Worm (Caenorhabditis elegans) whole organism, L4 larva: Measurements from ENCODE around the gene his-39.
A peak's percentile ranks its signal among the peaks of the same experiment; 100 is the strongest.

Experiments
- D1046.2 ChIP-seq: fragments of 200-800 bp; sonication (Bioruptor generic); IDR thresholded peaks from 2 replicates; pipeline ENCODE4 v1.3.6; 2022; ENCODE audit warnings: missing genetic modification characterization, missing compliant biosample characterization
- F10B5.3 ChIP-seq: sonication (generic microtip); optimal IDR thresholded peaks from 2 replicates; lab custom pipeline; 2016; ENCODE audit warnings: mild to moderate bottlenecking, missing genetic modification characterization, missing compliant biosample characterization
- F44E2.7 ChIP-seq: fragments of 200-800 bp; sonication (Bioruptor generic); IDR thresholded peaks from 2 replicates; pipeline ENCODE4 v2.1.2; 2022; ENCODE audit warnings: missing genetic modification characterization, missing compliant biosample characterization
- T20F7.1 ChIP-seq: fragments of 200-800 bp; sonication (Bioruptor generic); optimal IDR thresholded peaks from 2 replicates; lab custom pipeline; 2018; ENCODE audit warnings: mild to moderate bottlenecking, missing genetic modification characterization, missing compliant biosample characterization
- Y48G9A.11 ChIP-seq: fragments of 200-800 bp; sonication (Bioruptor generic); IDR thresholded peaks from 2 replicates; pipeline ENCODE4 v1.3.6; 2022; ENCODE audit warnings: missing genetic modification reagents, missing genetic modification characterization, missing compliant biosample characterization
- Y5F2A.4 ChIP-seq: fragments of 200-800 bp; sonication (Bioruptor generic); optimal IDR thresholded peaks from 2 replicates; lab custom pipeline; 2018; ENCODE audit warnings: mild to moderate bottlenecking, missing genetic modification characterization, missing compliant biosample characterization
- Y75B8A.6 ChIP-seq: fragments of 200-800 bp; sonication (Bioruptor generic); IDR thresholded peaks from 2 replicates; pipeline ENCODE4 v1.3.6; 2022; ENCODE audit warnings: missing genetic modification reagents, missing genetic modification characterization, missing compliant biosample characterization
- ama-1 ChIP-seq: fragments of 150-350 bp; optimal IDR thresholded peaks from 2 replicates; lab custom pipeline; 2014; ENCODE audit warnings: inconsistent platforms, mixed read lengths
- arid-1 ChIP-seq: fragments of 200-800 bp; sonication (Bioruptor generic); conservative IDR thresholded peaks from 2 replicates; pipeline ENCODE4 v1.3.6; 2022; ENCODE audit warnings: missing genetic modification reagents, missing genetic modification characterization, missing compliant biosample characterization
- ceh-20 ChIP-seq: fragments of 200-800 bp; sonication (Bioruptor generic); IDR thresholded peaks from 2 replicates; pipeline ENCODE4 v1.3.6; 2022; ENCODE audit warnings: missing genetic modification reagents, missing genetic modification characterization, missing compliant biosample characterization
- ctbp-1 ChIP-seq: fragments of 200-800 bp; sonication (Bioruptor generic); IDR thresholded peaks from 2 replicates; pipeline ENCODE4 v1.3.6; 2022; ENCODE audit warnings: missing genetic modification reagents, missing genetic modification characterization, missing compliant biosample characterization
- daf-12 ChIP-seq: fragments of 150-350 bp; optimal IDR thresholded peaks from 2 replicates; lab custom pipeline; 2014; ENCODE audit warnings: missing biosample characterization, missing genetic modification reagents, missing genetic modification characterization
- daf-19 ChIP-seq: fragments of 200-800 bp; sonication (Bioruptor generic); conservative IDR thresholded peaks from 2 replicates; pipeline ENCODE4 v1.3.6; 2022; ENCODE audit warnings: missing genetic modification characterization, missing compliant biosample characterization
- dmd-6 ChIP-seq: fragments of 200-800 bp; sonication (Bioruptor generic); IDR thresholded peaks from 2 replicates; pipeline ENCODE4 v1.3.6; 2022; ENCODE audit warnings: missing genetic modification reagents, missing genetic modification characterization, missing compliant biosample characterization
- duxl-1 ChIP-seq: sonication (generic microtip); optimal IDR thresholded peaks from 2 replicates; lab custom pipeline; 2016; ENCODE audit warnings: mild to moderate bottlenecking, missing genetic modification characterization, moderate library complexity, missing compliant biosample characterization; ENCODE audit not compliant: poor library complexity
- egl-43 ChIP-seq: fragments of 200-800 bp; sonication (Bioruptor generic); IDR thresholded peaks from 2 replicates; pipeline ENCODE4 v1.3.6; 2022; ENCODE audit warnings: missing genetic modification reagents, missing genetic modification characterization, missing compliant biosample characterization
- fkh-10 ChIP-seq: fragments of 150-350 bp; optimal IDR thresholded peaks from 2 replicates; lab custom pipeline; 2014; ENCODE audit warnings: missing biosample characterization, missing genetic modification reagents, missing genetic modification characterization
- hlh-11 ChIP-seq: fragments of 200-800 bp; sonication (Bioruptor generic); optimal IDR thresholded peaks from 2 replicates; lab custom pipeline; 2018; ENCODE audit warnings: mild to moderate bottlenecking, missing genetic modification characterization, missing compliant biosample characterization
- hlh-30 ChIP-seq: sonication (generic microtip); optimal IDR thresholded peaks from 2 replicates; lab custom pipeline; 2017; ENCODE audit warnings: antibody characterized with exemption, mild to moderate bottlenecking, missing genetic modification characterization, missing compliant biosample characterization; ENCODE audit not compliant: insufficient read depth
- jun-1 ChIP-seq: fragments of 150-350 bp; optimal IDR thresholded peaks from 2 replicates; lab custom pipeline; 2014; ENCODE audit warnings: missing biosample characterization, missing genetic modification reagents, missing genetic modification characterization
- lin-13 ChIP-seq: fragments of 150-350 bp; optimal IDR thresholded peaks from 2 replicates; lab custom pipeline; 2014; ENCODE audit warnings: missing biosample characterization, missing genetic modification reagents, missing genetic modification characterization
- lin-15B ChIP-seq: fragments of 150-350 bp; sonication (generic microtip); optimal IDR thresholded peaks from 3 replicates; lab custom pipeline; 2014; ENCODE audit warnings: missing biosample characterization, missing genetic modification characterization
- lin-29 ChIP-seq: fragments of 200-800 bp; sonication (Bioruptor generic); IDR thresholded peaks from 2 replicates; pipeline ENCODE4 v1.3.6; 2022; ENCODE audit warnings: missing genetic modification reagents, missing genetic modification characterization, missing compliant biosample characterization
- lin-39 ChIP-seq: fragments of 150-350 bp; optimal IDR thresholded peaks from 2 replicates; lab custom pipeline; 2014; ENCODE audit warnings: missing biosample characterization, missing genetic modification reagents, missing genetic modification characterization
- madf-9 ChIP-seq: fragments of 200-800 bp; sonication (Bioruptor generic); conservative IDR thresholded peaks from 2 replicates; pipeline ENCODE4 v1.3.6; 2022; ENCODE audit warnings: missing genetic modification reagents, missing genetic modification characterization, missing compliant biosample characterization
- mdl-1 ChIP-seq, 2 experiments: fragments of 150-350 bp in 1 of 2; sonication (generic microtip) in 1 of 2; optimal IDR thresholded peaks; 2 replicates each; lab custom pipeline; 2014 to 2017; ENCODE audit warnings: missing biosample characterization in 2 of 2, missing genetic modification characterization in 2 of 2
- mep-1 ChIP-seq: fragments of 150-350 bp; sonication (generic microtip); optimal IDR thresholded peaks from 3 replicates; lab custom pipeline; 2014; ENCODE audit warnings: missing biosample characterization, missing genetic modification characterization
- mes-2 ChIP-seq: sonication (generic microtip); optimal IDR thresholded peaks from 2 replicates; lab custom pipeline; 2016; ENCODE audit warnings: missing genotype, mild to moderate bottlenecking, missing genetic modification characterization, missing compliant biosample characterization; ENCODE audit not compliant: poor library complexity, severe bottlenecking
- mxl-2 ChIP-seq: fragments of 200-800 bp; sonication (Bioruptor generic); conservative IDR thresholded peaks from 2 replicates; pipeline ENCODE4 v1.3.6; 2022; ENCODE audit warnings: missing genetic modification reagents, missing genetic modification characterization, missing compliant biosample characterization
- mxl-3 ChIP-seq: fragments of 200-800 bp; sonication (Bioruptor generic); optimal IDR thresholded peaks from 2 replicates; lab custom pipeline; 2018; ENCODE audit warnings: mild to moderate bottlenecking, missing genetic modification characterization, missing compliant biosample characterization
- nhr-111 ChIP-seq: fragments of 200-800 bp; sonication (Bioruptor generic); optimal IDR thresholded peaks from 2 replicates; lab custom pipeline; 2018; ENCODE audit warnings: mild to moderate bottlenecking, missing genetic modification characterization, missing compliant biosample characterization
- nhr-41 ChIP-seq: fragments of 200-800 bp; sonication (Bioruptor generic); IDR thresholded peaks from 2 replicates; pipeline ENCODE4 v1.3.6; 2022; ENCODE audit warnings: missing genetic modification reagents, missing genetic modification characterization, missing compliant biosample characterization
- nhr-42 ChIP-seq: fragments of 200-800 bp; sonication (Bioruptor generic); IDR thresholded peaks from 2 replicates; pipeline ENCODE4 v1.3.6; 2022; ENCODE audit warnings: missing genetic modification characterization, missing compliant biosample characterization
- nhr-48 ChIP-seq: sonication (generic microtip); optimal IDR thresholded peaks from 2 replicates; lab custom pipeline; 2016; ENCODE audit warnings: mild to moderate bottlenecking, missing genetic modification characterization, missing compliant biosample characterization
- nhr-6 ChIP-seq: fragments of 150-350 bp; optimal IDR thresholded peaks from 2 replicates; lab custom pipeline; 2014; ENCODE audit warnings: missing biosample characterization, missing genetic modification characterization
- nhr-77 ChIP-seq: fragments of 150-350 bp; optimal IDR thresholded peaks from 2 replicates; lab custom pipeline; 2014; ENCODE audit warnings: missing biosample characterization, missing genetic modification characterization
- saeg-2 ChIP-seq: fragments of 200-800 bp; sonication (Bioruptor generic); IDR thresholded peaks from 2 replicates; pipeline ENCODE4 v1.3.6; 2022; ENCODE audit warnings: missing genetic modification reagents, missing genetic modification characterization, missing compliant biosample characterization
- skn-1 ChIP-seq: fragments of 150-350 bp; optimal IDR thresholded peaks from 2 replicates; lab custom pipeline; 2014; ENCODE audit warnings: missing biosample characterization, missing genetic modification characterization
- snpc-1.2 ChIP-seq: fragments of 200-800 bp; sonication (Bioruptor generic); IDR thresholded peaks from 2 replicates; pipeline ENCODE4 v1.3.6; 2022; ENCODE audit warnings: missing genetic modification reagents, missing genetic modification characterization, missing compliant biosample characterization
- spr-1 ChIP-seq: sonication (generic microtip); optimal IDR thresholded peaks from 2 replicates; lab custom pipeline; 2016; ENCODE audit warnings: mild to moderate bottlenecking, missing genetic modification characterization, missing compliant biosample characterization
- unc-130 ChIP-seq: sonication (generic microtip); optimal IDR thresholded peaks from 2 replicates; lab custom pipeline; 2016; ENCODE audit warnings: missing genetic modification reagents, missing genetic modification characterization, missing compliant biosample characterization
- unc-39 ChIP-seq: sonication (generic microtip); optimal IDR thresholded peaks from 2 replicates; lab custom pipeline; 2017; ENCODE audit warnings: missing biosample characterization, missing genetic modification characterization
- unc-62 ChIP-seq, 3 experiments: fragments of 150-350 bp in 1 of 3; sonication (generic microtip); optimal IDR thresholded peaks in 2 of 3; peaks in 1 of 3; 1 replicate in 1 of 3; 2 replicates in 2 of 3; lab custom pipeline; 2014 to 2017; ENCODE audit warnings: missing biosample characterization in 3 of 3, missing genetic modification characterization in 3 of 3, missing genetic modification reagents in 3 of 3, missing genotype in 1 of 3
- zag-1 ChIP-seq: fragments of 150-350 bp; optimal IDR thresholded peaks from 2 replicates; lab custom pipeline; 2014; ENCODE audit warnings: missing biosample characterization, missing genetic modification characterization
- ztf-7 ChIP-seq: fragments of 150-350 bp; optimal IDR thresholded peaks from 2 replicates; lab custom pipeline; 2014; ENCODE audit warnings: missing biosample characterization, missing genetic modification characterization

Gene his-39

DNA sequence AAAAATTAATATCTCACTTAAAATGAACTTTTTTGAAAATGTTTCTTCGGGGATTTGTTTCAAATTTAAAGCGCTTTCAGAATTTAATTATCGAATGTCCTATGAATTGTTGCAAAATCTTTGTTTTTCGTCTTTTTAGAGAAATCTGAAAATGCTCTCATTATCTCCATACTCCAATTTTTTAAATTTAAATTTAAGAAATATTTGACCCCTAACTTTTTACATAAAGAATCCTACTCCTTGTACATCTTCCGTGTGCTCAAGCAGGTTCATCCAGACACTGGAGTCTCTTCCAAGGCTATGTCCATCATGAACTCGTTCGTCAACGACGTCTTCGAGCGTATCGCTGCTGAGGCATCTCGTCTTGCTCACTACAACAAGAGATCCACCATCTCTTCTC lies at the start of gene his-39:
his-39 (plus strand) TSS at position 301 of the 400 bp plus-strand sequence.
- no peak for TF ChIP-seq nhr-41 (GFP tag; lab: Robert Waterston, UW)
- no peak for TF ChIP-seq daf-12 (tag; lab: Kevin White, UChicago)
- no peak for TF ChIP-seq nhr-77
- TF ChIP-seq lin-15B (tag; lab: Kevin White, UChicago), result no peak
- TF ChIP-seq mxl-3 (GFP tag; lab: Kevin White, UChicago), result no peak
- TF ChIP-seq mdl-1 (tag; optimal IDR thresholded peaks at IDR 0.05; lab: Kevin White, UChicago), result no peak
- no peak for TF ChIP-seq hlh-30
- no peak for TF ChIP-seq duxl-1 (tag; lab: Kevin White, UChicago)
- no peak for TF ChIP-seq mxl-2
- TF ChIP-seq ctbp-1 (GFP tag; lab: Robert Waterston, UW), result no peak
- no peak for TF ChIP-seq ztf-7 (tag; lab: Kevin White, UChicago)

DNA sequence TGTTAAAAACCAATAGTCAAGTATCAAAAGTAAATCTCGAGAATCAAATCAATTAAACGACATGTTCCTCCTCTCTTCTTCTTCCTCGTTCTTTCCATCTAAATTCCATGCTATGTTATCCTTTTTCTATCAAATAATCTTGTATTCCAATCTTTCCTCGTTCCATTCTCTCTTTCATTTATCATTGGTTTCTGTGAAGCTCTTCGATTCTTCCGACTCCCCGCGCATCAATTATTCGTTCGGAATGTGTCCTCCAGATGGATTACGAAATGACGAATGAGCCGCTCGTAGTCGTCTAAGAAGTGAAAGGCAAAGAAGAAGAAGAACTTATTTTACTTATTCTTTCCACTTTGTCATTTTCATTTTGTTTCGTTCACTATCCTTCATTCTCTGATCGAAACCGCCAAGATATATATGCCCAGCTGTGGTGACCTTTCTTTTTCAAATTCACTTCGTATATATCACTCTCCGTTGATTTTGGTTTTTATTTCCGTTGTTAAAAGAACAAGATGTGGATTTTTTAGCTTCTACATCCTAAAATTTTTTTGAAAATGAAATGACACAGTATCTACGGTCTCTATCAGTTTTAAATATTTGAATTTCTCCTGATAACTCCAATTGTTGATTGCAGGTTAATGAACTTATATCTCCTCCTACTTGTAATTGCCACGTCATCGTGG lies 41.9 kb upstream of the his-39 start, which contains the start of gene pxn-1:
pxn-1 (plus strand) TSS at position 630 of the 680 bp plus-strand sequence.
- TF ChIP-seq unc-62 (GFP tag; optimal IDR thresholded peaks at IDR 0.05 in 1 of 2; lab: Kevin White, UChicago) (peak in 1 of 2 experiments; percentile 77), unc-62 (tag; optimal IDR thresholded peaks at IDR 0.05; lab: Kevin White, UChicago) (no peak), dmd-6 (GFP tag; lab: Robert Waterston, UW) (no peak)
- TF ChIP-seq, all 104 proteins: peak for 1

DNA sequence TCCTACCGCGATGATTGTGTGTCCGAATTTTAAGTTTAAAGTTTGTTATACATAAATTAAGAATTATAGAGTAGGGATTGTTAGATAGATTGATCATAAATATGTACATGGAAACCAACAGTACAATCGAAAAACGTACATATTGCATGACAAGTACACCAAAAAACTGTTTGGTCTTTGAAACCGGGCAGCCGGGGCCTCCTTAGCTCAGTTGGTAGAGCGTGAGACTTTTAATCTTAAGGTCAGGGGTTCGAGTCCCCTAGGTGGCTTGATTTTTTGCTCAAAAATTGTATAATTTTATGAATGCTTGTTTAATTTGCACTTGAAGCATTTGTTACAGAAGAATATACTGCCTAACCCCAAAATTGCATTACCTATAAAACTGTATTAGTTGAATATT lies 41.2 kb upstream of the his-39 start:
- TF ChIP-seq lin-39 (tag; lab: Kevin White, UChicago) (no peak), snpc-1.2 (GFP tag; lab: Robert Waterston, UW) (peak; percentile 35; the same call in 1 of the 2 replicates), F44E2.7 (GFP tag; lab: Robert Waterston, UW) (no peak), nhr-48 (tag; lab: Kevin White, UChicago) (no peak), mes-2 (tag; lab: Kevin White, UChicago) (no peak), jun-1 (tag; lab: Kevin White, UChicago) (no peak), mxl-3 (GFP tag; lab: Kevin White, UChicago) (no peak), nhr-6 (tag; lab: Kevin White, UChicago) (no peak), skn-1 (tag; lab: Kevin White, UChicago) (no peak), duxl-1 (tag; lab: Kevin White, UChicago) (no peak), unc-39 (tag; lab: Kevin White, UChicago) (no peak), D1046.2 (0 out of 2 replicates have a peak, but pooled peaks have one; percentile 55), hlh-11 (no peak), zag-1 (tag; lab: Kevin White, UChicago) (no peak), dmd-6 (GFP tag; lab: Robert Waterston, UW) (no peak), Y5F2A.4 (no peak), F10B5.3 (no peak), ama-1 (no peak), arid-1 (0 out of 2 replicates have a peak, but pooled peaks have one; percentile 28), Y75B8A.6 (no peak), mep-1 (no peak), egl-43 (GFP tag; lab: Robert Waterston, UW) (peak; percentile 63; the same call in 1 of the 2 replicates), nhr-111 (GFP tag; lab: Kevin White, UChicago) (no peak), nhr-42 (GFP tag; lab: Robert Waterston, UW) (no peak), madf-9 (GFP tag; lab: Robert Waterston, UW) (no peak), fkh-10 (GFP tag; lab: Kevin White, UChicago) (no peak), lin-13 (GFP tag; lab: Kevin White, UChicago) (no peak), ceh-20 (GFP tag; lab: Robert Waterston, UW) (no peak), ztf-7 (tag; lab: Kevin White, UChicago) (no peak), lin-29 (GFP tag; lab: Robert Waterston, UW) (no peak), saeg-2 (GFP tag; lab: Robert Waterston, UW) (no peak), unc-130 (GFP tag; lab: Kevin White, UChicago) (no peak), daf-19 (GFP tag; lab: Robert Waterston, UW) (0 out of 2 replicates have a peak, but pooled peaks have one; percentile 57), unc-62 (GFP tag; optimal IDR thresholded peaks at IDR 0.05 in 1 of 2; lab: Kevin White, UChicago) (no peak), unc-62 (tag; optimal IDR thresholded peaks at IDR 0.05; lab: Kevin White, UChicago) (no peak), T20F7.1 (GFP tag; lab: Kevin White, UChicago) (no peak), Y48G9A.11 (GFP tag; lab: Robert Waterston, UW) (no peak), spr-1 (no peak)
